Fruit fly (Drosophila melanogaster) whole organism, wandering third instar larva: ENCODE data around the gene CG13390.

Experiments
- Abd-B ChIP-seq: fragments of >200 bp; optimal IDR thresholded peaks from 2 replicates; lab custom pipeline; 2017; ENCODE audit warnings: missing biosample characterization, missing genetic modification characterization
- CG32264 ChIP-seq: fragments of 200-800 bp; sonication (Bioruptor generic); optimal IDR thresholded peaks from 2 replicates; lab custom pipeline; 2016; ENCODE audit warnings: missing biosample characterization, missing genetic modification characterization
- CG9705 ChIP-seq: fragments of 200-800 bp; sonication (Bioruptor generic); optimal IDR thresholded peaks from 2 replicates; lab custom pipeline; 2018; ENCODE audit warnings: missing biosample characterization, mild to moderate bottlenecking, missing genetic modification characterization
- CrebA ChIP-seq: fragments of 200-800 bp; sonication (Bioruptor generic); optimal IDR thresholded peaks from 2 replicates; lab custom pipeline; 2016; ENCODE audit warnings: missing biosample characterization, mild to moderate bottlenecking, missing genetic modification characterization, borderline replicate concordance
- Dfd ChIP-seq: fragments of >200 bp; optimal IDR thresholded peaks from 2 replicates; lab custom pipeline; 2017; ENCODE audit warnings: missing biosample characterization, missing genetic modification characterization
- Dif ChIP-seq: fragments of 200-275, 200-300 bp; sonication (Bioruptor generic); optimal IDR thresholded peaks from 2 replicates; lab custom pipeline; 2018; ENCODE audit warnings: missing biosample characterization, missing genetic modification characterization; ENCODE audit not compliant: partially characterized antibody
- GATAd ChIP-seq: sonication (Bioruptor generic); optimal IDR thresholded peaks from 2 replicates; lab custom pipeline; 2016; ENCODE audit warnings: missing biosample characterization, missing genetic modification characterization
- HLH106 ChIP-seq: fragments of 200-800 bp; optimal IDR thresholded peaks from 3 replicates; lab custom pipeline; 2019; ENCODE audit warnings: missing biosample characterization, mild to moderate bottlenecking, missing genetic modification characterization, moderate library complexity
- Hnf4 ChIP-seq: fragments of 200-800 bp; sonication (Bioruptor generic); optimal IDR thresholded peaks from 2 replicates; lab custom pipeline; 2016; ENCODE audit warnings: missing biosample characterization, mild to moderate bottlenecking, missing genetic modification characterization
- Hr78 ChIP-seq: fragments of >200 bp; optimal IDR thresholded peaks from 2 replicates; lab custom pipeline; 2017; ENCODE audit warnings: missing biosample characterization, missing genetic modification characterization
- Hr83 ChIP-seq: fragments of 200-300 bp; sonication (Bioruptor generic); optimal IDR thresholded peaks from 2 replicates; lab custom pipeline; 2016; ENCODE audit warnings: missing biosample characterization, mild to moderate bottlenecking, missing genetic modification characterization, moderate library complexity; ENCODE audit not compliant: poor library complexity, severe bottlenecking
- Jra ChIP-seq: sonication (Bioruptor generic); optimal IDR thresholded peaks from 2 replicates; lab custom pipeline; 2016; ENCODE audit warnings: missing biosample characterization, missing genetic modification characterization
- Mio ChIP-seq: sonication (Bioruptor generic); optimal IDR thresholded peaks from 2 replicates; lab custom pipeline; 2016; ENCODE audit warnings: missing biosample characterization, missing genetic modification characterization
- Myc ChIP-seq: fragments of >200 bp; optimal IDR thresholded peaks from 2 replicates; lab custom pipeline; 2017
- N ChIP-seq: fragments of >200 bp; optimal IDR thresholded peaks from 2 replicates; lab custom pipeline; 2018; ENCODE audit warnings: missing biosample characterization, missing external identifiers, missing genetic modification characterization
- OdsH ChIP-seq: fragments of 200-800 bp; sonication (Bioruptor generic); optimal IDR thresholded peaks from 2 replicates; lab custom pipeline; 2016; ENCODE audit warnings: missing biosample characterization, mild to moderate bottlenecking, missing genetic modification characterization
- Rel ChIP-seq, 2 experiments: fragments of 200-800 bp; sonication (Bioruptor generic) in 1 of 2; optimal IDR thresholded peaks; 2 replicates in 1 of 2; 3 replicates in 1 of 2; lab custom pipeline; 2016 to 2019; ENCODE audit warnings: mild to moderate bottlenecking in 2 of 2, missing biosample characterization in 2 of 2, missing genetic modification characterization in 2 of 2, moderate library complexity in 1 of 2
- Sp1 ChIP-seq: fragments of 200-800 bp; sonication (Bioruptor generic); optimal IDR thresholded peaks from 3 replicates; lab custom pipeline; 2019; ENCODE audit warnings: missing biosample characterization, mild to moderate bottlenecking, missing genetic modification characterization, moderate library complexity
- Vsx2 ChIP-seq: fragments of 200-300, 225-300 bp; sonication (Bioruptor generic); optimal IDR thresholded peaks from 2 replicates; lab custom pipeline; 2018; ENCODE audit warnings: missing biosample characterization, missing genetic modification characterization; ENCODE audit not compliant: partially characterized antibody
- br ChIP-seq: fragments of 200-800 bp; sonication (Bioruptor generic); optimal IDR thresholded peaks from 2 replicates; lab custom pipeline; 2016; ENCODE audit warnings: missing biosample characterization, missing genetic modification characterization
- brk ChIP-seq: fragments of 200-800 bp; sonication (Bioruptor generic); optimal IDR thresholded peaks from 2 replicates; lab custom pipeline; 2016; ENCODE audit warnings: missing biosample characterization, mild to moderate bottlenecking, missing genetic modification characterization
- dl ChIP-seq, 2 experiments: fragments of 175-275, 200-275 bp in 1 of 2; fragments of 200-275 bp in 1 of 2; sonication (Bioruptor generic); optimal IDR thresholded peaks; lab custom pipeline; 2018; ENCODE audit warnings: mild to moderate bottlenecking in 2 of 2, missing biosample characterization in 2 of 2, missing genetic modification characterization in 2 of 2, moderate library complexity in 2 of 2; ENCODE audit not compliant: partially characterized antibody in 2 of 2, insufficient read depth in 1 of 2
- dmrt93B ChIP-seq: fragments of 200-800 bp; sonication (Bioruptor generic); optimal IDR thresholded peaks from 2 replicates; lab custom pipeline; 2018; ENCODE audit warnings: missing biosample characterization, mild to moderate bottlenecking, missing genetic modification characterization
- dsf ChIP-seq: sonication (Bioruptor generic); optimal IDR thresholded peaks from 2 replicates; lab custom pipeline; 2016; ENCODE audit warnings: missing biosample characterization, missing genetic modification characterization, borderline replicate concordance
- ey ChIP-seq: fragments of 200-800 bp; sonication (Bioruptor generic); optimal IDR thresholded peaks from 2 replicates; lab custom pipeline; 2016; ENCODE audit warnings: missing biosample characterization, missing genetic modification characterization
- foxo ChIP-seq, 2 experiments: fragments of 200-800 bp; sonication (Bioruptor generic); optimal IDR thresholded peaks; 2 replicates in 1 of 2; 3 replicates in 1 of 2; lab custom pipeline; 2016 to 2017; ENCODE audit warnings: missing biosample characterization in 2 of 2, missing genetic modification characterization in 2 of 2
- fru ChIP-seq: fragments of 200-800 bp; sonication (Bioruptor generic); optimal IDR thresholded peaks from 3 replicates; lab custom pipeline; 2016; ENCODE audit warnings: missing biosample characterization, mild to moderate bottlenecking, missing genetic modification characterization
- h ChIP-seq: fragments of 200-800 bp; sonication (Bioruptor generic); optimal IDR thresholded peaks from 3 replicates; lab custom pipeline; 2016; ENCODE audit warnings: missing biosample characterization, mild to moderate bottlenecking, missing genetic modification characterization
- jim ChIP-seq: fragments of 175-275, 200-325 bp; sonication (Bioruptor generic); optimal IDR thresholded peaks from 2 replicates; lab custom pipeline; 2016; ENCODE audit warnings: missing biosample characterization, mild to moderate bottlenecking, missing genetic modification characterization
- lola ChIP-seq: fragments of >200 bp; optimal IDR thresholded peaks from 2 replicates; lab custom pipeline; 2017; ENCODE audit warnings: missing biosample characterization, missing genetic modification characterization
- pan ChIP-seq: fragments of >200 bp; optimal IDR thresholded peaks from 2 replicates; lab custom pipeline; 2017
- psq ChIP-seq: fragments of 200-800 bp; sonication (Bioruptor generic); optimal IDR thresholded peaks from 3 replicates; lab custom pipeline; 2017; ENCODE audit warnings: missing biosample characterization, mild to moderate bottlenecking, missing genetic modification characterization, moderate library complexity
- rgr ChIP-seq: fragments of 200-800 bp; sonication (Bioruptor generic); optimal IDR thresholded peaks from 3 replicates; lab custom pipeline; 2016; ENCODE audit warnings: missing biosample characterization, mild to moderate bottlenecking, missing genetic modification characterization
- sage ChIP-seq: fragments of 200-800 bp; sonication (Bioruptor generic); optimal IDR thresholded peaks from 2 replicates; lab custom pipeline; 2016; ENCODE audit warnings: missing biosample characterization, mild to moderate bottlenecking, missing genetic modification characterization
- sv ChIP-seq: fragments of 200-800 bp; sonication (Bioruptor generic); optimal IDR thresholded peaks from 3 replicates; lab custom pipeline; 2016; ENCODE audit warnings: missing biosample characterization, missing genetic modification characterization
- tai ChIP-seq: sonication (Bioruptor generic); optimal IDR thresholded peaks from 2 replicates; lab custom pipeline; 2016; ENCODE audit warnings: missing biosample characterization, missing genetic modification characterization
- usp ChIP-seq: fragments of >200 bp; optimal IDR thresholded peaks from 2 replicates; lab custom pipeline; 2017; ENCODE audit warnings: missing biosample characterization, missing genetic modification characterization
- woc ChIP-seq: sonication (Bioruptor generic); optimal IDR thresholded peaks from 2 replicates; lab custom pipeline; 2016; ENCODE audit warnings: missing biosample characterization, mild to moderate bottlenecking, missing genetic modification characterization

The CG13390 gene

DNA sequence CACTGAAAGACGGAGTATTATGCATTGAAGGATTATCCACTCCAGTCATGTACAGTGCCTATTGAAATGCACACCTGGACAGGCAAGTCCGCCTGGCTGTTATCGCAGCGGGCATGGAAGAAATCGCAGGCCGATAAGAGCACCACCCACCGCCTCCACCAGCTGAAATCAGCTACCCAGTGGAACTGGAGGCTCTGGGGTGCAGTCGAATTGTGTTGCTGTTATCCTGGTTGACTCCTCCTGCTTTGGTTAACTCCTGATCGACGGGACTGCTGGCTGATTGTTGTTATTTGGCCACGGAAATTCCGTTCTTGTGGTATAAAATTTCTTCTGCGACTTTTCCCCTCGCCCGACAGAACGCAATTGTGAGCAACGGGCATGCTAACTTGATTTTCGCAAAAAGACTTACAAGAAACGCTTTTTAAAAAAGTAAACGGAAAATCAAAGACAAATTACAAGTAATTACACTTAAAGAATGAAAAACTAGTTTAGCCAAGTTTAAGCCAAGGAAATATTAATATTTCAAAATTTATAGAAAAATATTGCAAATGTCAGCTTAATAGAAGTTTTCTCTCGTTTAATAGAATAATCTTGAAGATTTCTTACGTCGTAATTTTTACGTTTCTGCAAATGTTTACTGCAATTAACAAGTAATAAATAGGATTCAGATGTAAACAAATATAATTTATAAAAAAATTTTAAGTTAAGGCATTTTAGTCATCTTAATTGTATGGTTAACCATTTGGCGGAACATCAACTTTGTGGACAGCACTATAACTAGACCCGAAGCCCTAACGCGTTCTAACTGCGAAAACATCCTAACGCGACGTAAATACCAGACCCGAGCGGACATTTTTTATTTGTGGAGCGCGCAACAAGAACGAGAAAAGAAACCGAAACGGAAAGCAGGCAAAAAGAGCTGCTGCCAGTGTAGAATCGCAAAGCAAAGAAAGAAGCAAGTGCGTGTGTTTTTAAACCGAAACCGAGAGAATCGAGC lies 38.6 kb upstream of the CG13390 start, which contains the start of the genes CG13398 and Akap200:
Gene CG13398 (minus strand): TSS at position 370 of the 997 bp plus-strand sequence.
Gene Akap200 (plus strand): TSS at position 804 of the 997 bp plus-strand sequence.
- TF ChIP-seq Rel (GFP tag; optimal IDR thresholded peaks at IDR 0.05; lab: Kevin White, UChicago), result no peak
- TF ChIP-seq Rel (tag; optimal IDR thresholded peaks at IDR 0.05; lab: Kevin White, UChicago), result peak; percentile 29
- peak; percentile 33 for TF ChIP-seq Jra (GFP tag; lab: Kevin White, UChicago)
- TF ChIP-seq GATAd (GFP tag; lab: Kevin White, UChicago), result no peak
- TF ChIP-seq h, result peak; percentile 13
- no peak for TF ChIP-seq lola (GFP tag; lab: Kevin White, UChicago)
- no peak for TF ChIP-seq usp
- TF ChIP-seq psq, result no peak
- no peak for TF ChIP-seq tai (GFP tag; lab: Kevin White, UChicago)
- TF ChIP-seq Abd-B (GFP tag; lab: Kevin White, UChicago), result no peak
- no peak for TF ChIP-seq N (GFP tag; lab: Kevin White, UChicago)
- TF ChIP-seq ey, result no peak
- no peak for TF ChIP-seq OdsH (GFP tag; lab: Kevin White, UChicago)
- TF ChIP-seq Hr78 (GFP tag; lab: Kevin White, UChicago), result no peak
- TF ChIP-seq fru, result peak; percentile 33
- TF ChIP-seq Myc (lab: Kevin White, UChicago), result peak; percentile 52
- no peak for TF ChIP-seq brk
- no peak for TF ChIP-seq sage
- TF ChIP-seq Hr83 (GFP tag; lab: Kevin White, UChicago), result no peak
- no peak for TF ChIP-seq pan (lab: Kevin White, UChicago)
- no peak for TF ChIP-seq Dfd
- peak in 1 of 2 experiments; percentile 18 for TF ChIP-seq foxo (GFP tag; optimal IDR thresholded peaks at IDR 0.05; lab: Kevin White, UChicago)
- peak; percentile 76 for TF ChIP-seq woc (GFP tag; lab: Kevin White, UChicago)
- TF ChIP-seq Sp1 (GFP tag; lab: Kevin White, UChicago), result peak; percentile 37
- no peak for TF ChIP-seq dl (GFP tag; optimal IDR thresholded peaks at IDR 0.05; lab: Kevin White, UChicago; ENCODE audit: insufficient read depth in 1 of 2, partially characterized antibody in 2 of 2)
- peak; percentile 6 for TF ChIP-seq rgr (GFP tag; lab: Kevin White, UChicago)
- no peak for TF ChIP-seq jim
- TF ChIP-seq sv (GFP tag; lab: Kevin White, UChicago), result no peak
- no peak for TF ChIP-seq CG9705 (GFP tag; lab: Kevin White, UChicago)
- TF ChIP-seq Mio (GFP tag; lab: Kevin White, UChicago), result no peak
- TF ChIP-seq Vsx2 (GFP tag; lab: Kevin White, UChicago), result peak; percentile 38
- TF ChIP-seq CrebA (GFP tag; lab: Kevin White, UChicago), result no peak
- peak; percentile 15 for TF ChIP-seq Hnf4 (GFP tag; lab: Kevin White, UChicago)
- TF ChIP-seq Dif, result peak; percentile 54
- peak; percentile 49 for TF ChIP-seq HLH106 (tag; lab: Kevin White, UChicago)
- no peak for TF ChIP-seq dsf (GFP tag; lab: Kevin White, UChicago)
- TF ChIP-seq br (GFP tag; lab: Kevin White, UChicago), result no peak
- no peak for TF ChIP-seq dmrt93B (GFP tag; lab: Kevin White, UChicago)
- no peak for TF ChIP-seq CG32264

DNA sequence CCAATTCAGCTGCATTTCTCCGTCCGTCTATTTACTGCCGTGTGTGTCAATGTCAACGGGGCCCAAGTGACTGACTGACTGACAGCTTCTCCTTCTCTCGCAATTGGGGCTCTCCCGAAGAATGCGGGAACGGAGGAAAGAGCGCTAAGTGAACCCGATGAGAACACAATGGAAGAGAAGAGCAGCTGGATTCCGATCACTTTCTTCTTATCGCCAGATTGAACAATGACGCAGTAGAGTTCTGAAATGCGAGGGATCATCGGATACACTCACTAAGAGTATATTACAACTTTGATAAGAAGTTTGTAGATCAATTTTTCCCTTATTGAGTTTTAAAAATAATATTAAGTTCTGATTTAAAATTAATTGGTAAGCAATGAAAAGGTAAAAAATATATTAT lies 34.9 kb upstream of the CG13390 start, which contains the start of gene Naglu:
Gene Naglu (minus strand): TSS at position 339 of the 400 bp plus-strand sequence.
- no peak for TF ChIP-seq CrebA (GFP tag; lab: Kevin White, UChicago)
- no peak for TF ChIP-seq usp
- TF ChIP-seq Dfd, result no peak
- peak; percentile 81 for TF ChIP-seq Dif
- TF ChIP-seq foxo (GFP tag; optimal IDR thresholded peaks at IDR 0.05; lab: Kevin White, UChicago), result no peak
- no peak for TF ChIP-seq Jra (GFP tag; lab: Kevin White, UChicago)
- TF ChIP-seq CG32264, result no peak
- no peak for TF ChIP-seq Mio (GFP tag; lab: Kevin White, UChicago)
- TF ChIP-seq OdsH (GFP tag; lab: Kevin White, UChicago), result no peak
- no peak for TF ChIP-seq brk
- TF ChIP-seq dl (GFP tag; optimal IDR thresholded peaks at IDR 0.05; lab: Kevin White, UChicago; ENCODE audit: insufficient read depth in 1 of 2, partially characterized antibody in 2 of 2), result peak in 1 of 2 experiments; percentile 61
- no peak for TF ChIP-seq sv (GFP tag; lab: Kevin White, UChicago)
- TF ChIP-seq CG9705 (GFP tag; lab: Kevin White, UChicago), result no peak
- peak; percentile 31 for TF ChIP-seq fru
- TF ChIP-seq Hr83 (GFP tag; lab: Kevin White, UChicago), result peak; percentile 64
- no peak for TF ChIP-seq Hr78 (GFP tag; lab: Kevin White, UChicago)
- TF ChIP-seq GATAd (GFP tag; lab: Kevin White, UChicago), result no peak
- TF ChIP-seq HLH106 (tag; lab: Kevin White, UChicago), result no peak
- no peak for TF ChIP-seq Hnf4 (GFP tag; lab: Kevin White, UChicago)
- no peak for TF ChIP-seq rgr (GFP tag; lab: Kevin White, UChicago)
- TF ChIP-seq Vsx2 (GFP tag; lab: Kevin White, UChicago), result peak; percentile 65
- peak; percentile 36 for TF ChIP-seq Sp1 (GFP tag; lab: Kevin White, UChicago)
- TF ChIP-seq ey, result peak; percentile 24
- no peak for TF ChIP-seq N (GFP tag; lab: Kevin White, UChicago)
